Worm (Caenorhabditis elegans) whole organism, mixed stage, embryonic: Measurements from ENCODE around the gene puf-5.

Experiments used
- blmp-1 ChIP-seq: fragments of 150-350 bp; optimal IDR thresholded peaks from 2 replicates; lab custom pipeline; 2014; ENCODE audit warnings: missing biosample characterization, missing genetic modification characterization
- drap-1 ChIP-seq: fragments of 200-800 bp; sonication (Bioruptor generic); optimal IDR thresholded peaks from 3 replicates; lab custom pipeline; 2018; ENCODE audit warnings: mild to moderate bottlenecking, missing genetic modification characterization, missing compliant biosample characterization
- lin-32 ChIP-seq: fragments of 200-800 bp; sonication (Bioruptor generic); optimal IDR thresholded peaks from 2 replicates; lab custom pipeline; 2018; ENCODE audit warnings: mild to moderate bottlenecking, missing genetic modification characterization, missing compliant biosample characterization
- mep-1 ChIP-seq: fragments of 150-350 bp; optimal IDR thresholded peaks from 2 replicates; lab custom pipeline; 2017; ENCODE audit warnings: missing biosample characterization, missing genetic modification reagents, missing genetic modification characterization, inconsistent platforms
- nhr-28 ChIP-seq: fragments of 150-350 bp; optimal IDR thresholded peaks from 2 replicates; lab custom pipeline; 2014; ENCODE audit warnings: missing biosample characterization, missing genetic modification characterization
- nhr-76 ChIP-seq: sonication (generic microtip); optimal IDR thresholded peaks from 2 replicates; lab custom pipeline; 2017; ENCODE audit warnings: missing biosample characterization, missing genetic modification characterization
- unc-62 ChIP-seq: fragments of 150-350 bp; optimal IDR thresholded peaks from 2 replicates; lab custom pipeline; 2014; ENCODE audit warnings: missing biosample characterization, missing genetic modification reagents, missing genetic modification characterization

DNA sequence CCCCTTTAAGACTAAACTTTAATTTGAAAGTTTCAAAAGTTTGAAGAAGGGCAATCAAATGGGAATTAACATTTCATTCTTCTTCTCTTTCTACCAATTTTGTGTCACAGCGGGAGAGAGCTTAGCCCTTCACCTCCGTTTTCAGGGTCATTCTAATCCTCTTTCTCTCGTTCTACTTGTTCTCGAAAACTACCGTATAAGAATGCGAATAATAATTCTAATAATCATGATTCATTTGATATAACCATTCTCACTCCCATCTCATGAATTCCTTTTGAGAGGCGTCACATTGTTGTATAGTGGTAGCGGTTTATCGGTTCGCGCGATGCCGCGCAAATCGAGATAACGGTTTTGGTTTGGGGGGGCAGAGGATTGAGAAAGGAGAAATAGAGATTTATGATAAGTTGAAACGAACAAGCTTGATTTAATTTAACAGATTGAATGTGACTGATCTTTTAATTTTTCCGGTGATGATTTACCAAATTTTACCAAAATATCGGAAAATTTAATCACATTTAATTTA lies 46.1 kb upstream of the puf-5 start:
- TF ChIP-seq mep-1 (tag; lab: Kevin White, UChicago) (no peak), unc-62 (GFP tag; lab: Kevin White, UChicago) (no peak), blmp-1 (tag; lab: Kevin White, UChicago) (no peak), nhr-76 (tag; lab: Kevin White, UChicago) (no peak), nhr-28 (tag; lab: Kevin White, UChicago) (no peak), drap-1 (no peak), lin-32 (GFP tag; lab: Kevin White, UChicago) (no peak)
